Worm (Caenorhabditis elegans) whole organism, L4 larva: ENCODE measurements around the gene K03B4.2.

Experiments
- D1046.2 ChIP-seq: fragments of 200-800 bp; sonication (Bioruptor generic); IDR thresholded peaks from 2 replicates; pipeline ENCODE4 v1.3.6; 2022; ENCODE audit warnings: missing genetic modification characterization, missing compliant biosample characterization
- F10B5.3 ChIP-seq: sonication (generic microtip); optimal IDR thresholded peaks from 2 replicates; lab custom pipeline; 2016; ENCODE audit warnings: mild to moderate bottlenecking, missing genetic modification characterization, missing compliant biosample characterization
- F37D6.2 ChIP-seq: sonication (generic microtip); optimal IDR thresholded peaks from 2 replicates; lab custom pipeline; 2016; ENCODE audit warnings: mild to moderate bottlenecking, missing genetic modification characterization, missing compliant biosample characterization
- F44E2.7 ChIP-seq: fragments of 200-800 bp; sonication (Bioruptor generic); IDR thresholded peaks from 2 replicates; pipeline ENCODE4 v2.1.2; 2022; ENCODE audit warnings: missing genetic modification characterization, missing compliant biosample characterization
- R02D3.7 ChIP-seq: fragments of 150-350 bp; sonication (generic microtip); optimal IDR thresholded peaks from 3 replicates; lab custom pipeline; 2014; ENCODE audit warnings: missing biosample characterization, missing genetic modification characterization
- Y5F2A.4 ChIP-seq: fragments of 200-800 bp; sonication (Bioruptor generic); optimal IDR thresholded peaks from 2 replicates; lab custom pipeline; 2018; ENCODE audit warnings: mild to moderate bottlenecking, missing genetic modification characterization, missing compliant biosample characterization
- Y75B8A.6 ChIP-seq: fragments of 200-800 bp; sonication (Bioruptor generic); IDR thresholded peaks from 2 replicates; pipeline ENCODE4 v1.3.6; 2022; ENCODE audit warnings: missing genetic modification reagents, missing genetic modification characterization, missing compliant biosample characterization
- ZK337.2 ChIP-seq: fragments of 200-800 bp; sonication (Bioruptor generic); IDR thresholded peaks from 2 replicates; pipeline ENCODE4 v1.3.6; 2022; ENCODE audit warnings: missing genetic modification reagents, missing genetic modification characterization, missing compliant biosample characterization
- aha-1 ChIP-seq: fragments of 150-350 bp; peaks from one replicate; lab custom pipeline; 2014; ENCODE audit warnings: missing biosample characterization, missing genetic modification characterization
- arid-1 ChIP-seq: fragments of 200-800 bp; sonication (Bioruptor generic); conservative IDR thresholded peaks from 2 replicates; pipeline ENCODE4 v1.3.6; 2022; ENCODE audit warnings: missing genetic modification reagents, missing genetic modification characterization, missing compliant biosample characterization
- ceh-28 ChIP-seq: fragments of 150-350 bp; optimal IDR thresholded peaks from 2 replicates; lab custom pipeline; 2014; ENCODE audit warnings: missing biosample characterization, missing genetic modification reagents, missing genetic modification characterization
- ces-1 ChIP-seq: fragments of 150-350 bp; sonication (generic microtip); optimal IDR thresholded peaks from 4 replicates; lab custom pipeline; 2014; ENCODE audit warnings: missing biosample characterization, missing genetic modification reagents, missing genetic modification characterization
- daf-19 ChIP-seq: fragments of 200-800 bp; sonication (Bioruptor generic); conservative IDR thresholded peaks from 2 replicates; pipeline ENCODE4 v1.3.6; 2022; ENCODE audit warnings: missing genetic modification characterization, missing compliant biosample characterization
- daf-8 ChIP-seq: fragments of 200-800 bp; sonication (Bioruptor generic); IDR thresholded peaks from 2 replicates; pipeline ENCODE4 v1.3.6; 2022; ENCODE audit warnings: missing genetic modification characterization, missing compliant biosample characterization
- dmd-6 ChIP-seq: fragments of 200-800 bp; sonication (Bioruptor generic); IDR thresholded peaks from 2 replicates; pipeline ENCODE4 v1.3.6; 2022; ENCODE audit warnings: missing genetic modification reagents, missing genetic modification characterization, missing compliant biosample characterization
- dmd-8 ChIP-seq: fragments of 200-800 bp; sonication (Bioruptor generic); IDR thresholded peaks from 2 replicates; pipeline ENCODE4 v1.3.6; 2022; ENCODE audit warnings: missing genetic modification characterization, missing compliant biosample characterization
- dpl-1 ChIP-seq: fragments of 150-350 bp; optimal IDR thresholded peaks from 2 replicates; lab custom pipeline; 2014; ENCODE audit warnings: missing biosample characterization, missing genetic modification reagents, missing genetic modification characterization
- duxl-1 ChIP-seq: sonication (generic microtip); optimal IDR thresholded peaks from 2 replicates; lab custom pipeline; 2016; ENCODE audit warnings: mild to moderate bottlenecking, missing genetic modification characterization, moderate library complexity, missing compliant biosample characterization; ENCODE audit not compliant: poor library complexity
- dve-1 ChIP-seq: sonication (generic microtip); optimal IDR thresholded peaks from 2 replicates; lab custom pipeline; 2017; ENCODE audit warnings: antibody characterized with exemption, mild to moderate bottlenecking, missing genetic modification characterization, missing compliant biosample characterization; ENCODE audit not compliant: insufficient read depth
- egl-27 ChIP-seq: sonication (generic microtip); optimal IDR thresholded peaks from 3 replicates; lab custom pipeline; 2017; ENCODE audit warnings: missing biosample characterization, missing genetic modification reagents, missing genetic modification characterization
- egl-43 ChIP-seq: fragments of 200-800 bp; sonication (Bioruptor generic); IDR thresholded peaks from 2 replicates; pipeline ENCODE4 v1.3.6; 2022; ENCODE audit warnings: missing genetic modification reagents, missing genetic modification characterization, missing compliant biosample characterization
- fkh-10 ChIP-seq: fragments of 150-350 bp; optimal IDR thresholded peaks from 2 replicates; lab custom pipeline; 2014; ENCODE audit warnings: missing biosample characterization, missing genetic modification reagents, missing genetic modification characterization
- gei-8 ChIP-seq: fragments of 200-800 bp; sonication (Bioruptor generic); optimal IDR thresholded peaks from 2 replicates; lab custom pipeline; 2018; ENCODE audit warnings: mild to moderate bottlenecking, missing genetic modification characterization, missing compliant biosample characterization
- hlh-11 ChIP-seq: fragments of 200-800 bp; sonication (Bioruptor generic); optimal IDR thresholded peaks from 2 replicates; lab custom pipeline; 2018; ENCODE audit warnings: mild to moderate bottlenecking, missing genetic modification characterization, missing compliant biosample characterization
- hmg-1.1 ChIP-seq: fragments of 200-800 bp; sonication (Bioruptor generic); IDR thresholded peaks from 2 replicates; pipeline ENCODE4 v1.3.6; 2022; ENCODE audit warnings: missing genetic modification reagents, missing genetic modification characterization, missing compliant biosample characterization
- jun-1 ChIP-seq: fragments of 150-350 bp; optimal IDR thresholded peaks from 2 replicates; lab custom pipeline; 2014; ENCODE audit warnings: missing biosample characterization, missing genetic modification reagents, missing genetic modification characterization
- lim-7 ChIP-seq: fragments of 200-800 bp; sonication (Bioruptor generic); IDR thresholded peaks from 2 replicates; pipeline ENCODE4 v1.3.6; 2022; ENCODE audit warnings: missing genetic modification characterization, missing compliant biosample characterization
- lin-1 ChIP-seq: fragments of 200-800 bp; sonication (Bioruptor generic); IDR thresholded peaks from 2 replicates; pipeline ENCODE4 v1.3.6; 2022; ENCODE audit warnings: missing genetic modification reagents, missing genetic modification characterization, missing compliant biosample characterization
- lin-29 ChIP-seq: fragments of 200-800 bp; sonication (Bioruptor generic); IDR thresholded peaks from 2 replicates; pipeline ENCODE4 v1.3.6; 2022; ENCODE audit warnings: missing genetic modification reagents, missing genetic modification characterization, missing compliant biosample characterization
- lin-38 ChIP-seq: fragments of 200-800 bp; sonication (Bioruptor generic); IDR thresholded peaks from 2 replicates; pipeline ENCODE4 v1.3.6; 2022; ENCODE audit warnings: missing genetic modification reagents, missing genetic modification characterization, missing compliant biosample characterization
- madf-9 ChIP-seq: fragments of 200-800 bp; sonication (Bioruptor generic); conservative IDR thresholded peaks from 2 replicates; pipeline ENCODE4 v1.3.6; 2022; ENCODE audit warnings: missing genetic modification reagents, missing genetic modification characterization, missing compliant biosample characterization
- mxl-3 ChIP-seq: fragments of 200-800 bp; sonication (Bioruptor generic); optimal IDR thresholded peaks from 2 replicates; lab custom pipeline; 2018; ENCODE audit warnings: mild to moderate bottlenecking, missing genetic modification characterization, missing compliant biosample characterization
- nhr-28 ChIP-seq: fragments of 150-350 bp; optimal IDR thresholded peaks from 2 replicates; lab custom pipeline; 2014; ENCODE audit warnings: missing biosample characterization, missing genetic modification characterization
- nhr-48 ChIP-seq: sonication (generic microtip); optimal IDR thresholded peaks from 2 replicates; lab custom pipeline; 2016; ENCODE audit warnings: mild to moderate bottlenecking, missing genetic modification characterization, missing compliant biosample characterization
- nhr-76 ChIP-seq: fragments of 150-350 bp; optimal IDR thresholded peaks from 2 replicates; lab custom pipeline; 2014; ENCODE audit warnings: missing biosample characterization, missing genetic modification characterization
- pqm-1 ChIP-seq: sonication (generic microtip); optimal IDR thresholded peaks from 2 replicates; lab custom pipeline; 2017; ENCODE audit warnings: missing biosample characterization, missing genetic modification characterization
- set-16 ChIP-seq: fragments of 200-800 bp; sonication (Bioruptor generic); IDR thresholded peaks from 2 replicates; pipeline ENCODE4 v1.3.6; 2022; ENCODE audit warnings: missing genetic modification reagents, missing genetic modification characterization, missing compliant biosample characterization
- snpc-4 ChIP-seq: fragments of 150-350 bp; optimal IDR thresholded peaks from 2 replicates; lab custom pipeline; 2014; ENCODE audit warnings: missing biosample characterization, missing genetic modification characterization
- spr-1 ChIP-seq: sonication (generic microtip); optimal IDR thresholded peaks from 2 replicates; lab custom pipeline; 2016; ENCODE audit warnings: mild to moderate bottlenecking, missing genetic modification characterization, missing compliant biosample characterization
- spr-3 ChIP-seq: fragments of 200-800 bp; sonication (Bioruptor generic); optimal IDR thresholded peaks from 2 replicates; lab custom pipeline; 2018; ENCODE audit warnings: mild to moderate bottlenecking, missing genetic modification characterization, missing compliant biosample characterization
- tra-1 ChIP-seq: fragments of 200-800 bp; sonication (Bioruptor generic); IDR thresholded peaks from 2 replicates; pipeline ENCODE4 v1.3.6; 2022; ENCODE audit warnings: missing genetic modification reagents, missing genetic modification characterization, missing compliant biosample characterization
- unc-130 ChIP-seq: sonication (generic microtip); optimal IDR thresholded peaks from 2 replicates; lab custom pipeline; 2016; ENCODE audit warnings: missing genetic modification reagents, missing genetic modification characterization, missing compliant biosample characterization
- unc-39 ChIP-seq: sonication (generic microtip); optimal IDR thresholded peaks from 2 replicates; lab custom pipeline; 2017; ENCODE audit warnings: missing biosample characterization, missing genetic modification characterization
- unc-62 ChIP-seq, 3 experiments: fragments of 150-350 bp in 1 of 3; sonication (generic microtip); optimal IDR thresholded peaks in 2 of 3; peaks in 1 of 3; 1 replicate in 1 of 3; 2 replicates in 2 of 3; lab custom pipeline; 2014 to 2017; ENCODE audit warnings: missing biosample characterization in 3 of 3, missing genetic modification characterization in 3 of 3, missing genetic modification reagents in 3 of 3, missing genotype in 1 of 3
- zip-11 ChIP-seq: fragments of 200-800 bp; sonication (Bioruptor generic); IDR thresholded peaks from 2 replicates; pipeline ENCODE4 v1.3.6; 2022; ENCODE audit warnings: missing genetic modification characterization, missing compliant biosample characterization
- ztf-11 ChIP-seq: fragments of 150-350 bp; optimal IDR thresholded peaks from 2 replicates; lab custom pipeline; 2014; ENCODE audit warnings: missing biosample characterization, missing genetic modification characterization

Gene K03B4.2

DNA sequence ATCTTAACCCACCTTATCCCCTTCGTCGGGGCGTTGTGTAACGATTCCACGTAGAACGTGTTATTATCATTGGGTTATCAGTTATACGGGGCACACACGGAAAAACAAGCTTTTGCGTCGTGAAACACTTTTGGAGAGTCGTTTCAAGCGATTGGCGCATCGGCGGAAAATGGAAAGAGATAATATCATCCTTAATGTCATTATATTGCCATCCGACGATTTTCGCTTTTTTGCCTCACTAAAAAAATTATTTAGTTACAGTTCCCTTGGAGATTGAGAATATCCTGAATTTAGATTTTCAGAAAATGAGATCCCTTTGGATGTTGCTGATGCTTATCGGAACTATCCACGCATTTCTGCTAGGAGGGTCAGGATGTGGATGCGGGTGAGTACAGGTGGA lies 39.3 kb upstream of the K03B4.2 start, which contains the start of gene F41F3.8:
Gene F41F3.8, plus strand, starts transcription at position 301 of the 400 bp plus-strand sequence.
- TF ChIP-seq daf-8 (GFP tag; lab: Robert Waterston, UW) (no peak), mxl-3 (GFP tag; lab: Kevin White, UChicago) (peak; percentile 33), snpc-4 (no peak), egl-43 (GFP tag; lab: Robert Waterston, UW) (no peak), F44E2.7 (no peak), lin-29 (GFP tag; lab: Robert Waterston, UW) (no peak)

DNA sequence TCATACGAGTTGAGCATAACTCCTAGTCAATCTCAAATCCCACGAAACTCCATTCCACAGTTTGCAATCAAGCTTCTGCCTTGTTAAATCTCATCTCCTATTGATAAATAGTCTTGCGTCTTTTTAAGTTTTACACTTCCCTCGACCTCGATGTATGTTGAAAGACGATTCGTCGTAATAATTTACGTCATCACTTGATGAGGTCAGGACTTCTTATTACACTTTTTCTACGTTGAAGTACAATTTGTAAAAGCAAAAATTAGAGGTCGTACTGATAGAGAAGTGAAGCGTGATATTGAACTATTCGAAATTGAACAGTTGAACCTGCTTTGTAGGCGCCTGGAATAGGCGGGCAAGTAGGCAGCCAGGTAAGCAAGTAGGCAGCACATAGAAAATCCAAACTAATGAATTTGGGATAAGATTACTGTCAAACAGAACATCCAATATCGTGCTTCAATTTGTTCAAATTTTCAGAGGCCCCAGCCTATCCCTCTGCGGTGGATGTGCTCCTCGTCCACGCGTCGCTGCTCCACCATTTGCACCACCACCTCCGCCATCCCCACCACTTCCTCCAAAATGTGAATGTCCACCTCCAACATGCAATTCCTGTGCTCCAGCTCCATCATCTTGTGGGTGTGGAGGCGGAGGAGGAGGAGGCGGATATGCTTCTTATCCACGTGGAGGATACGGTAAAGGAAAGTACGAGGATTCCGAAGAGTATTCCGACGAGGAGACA lies 38.0 kb upstream of the K03B4.2 start:
- TF ChIP-seq snpc-4 (no peak), egl-43 (GFP tag; lab: Robert Waterston, UW) (peak; percentile 40; the same call in 1 of the 2 replicates), set-16 (GFP tag; lab: Robert Waterston, UW) (peak; percentile 56), aha-1 (tag; lab: Kevin White, UChicago) (peak; percentile 50)

DNA sequence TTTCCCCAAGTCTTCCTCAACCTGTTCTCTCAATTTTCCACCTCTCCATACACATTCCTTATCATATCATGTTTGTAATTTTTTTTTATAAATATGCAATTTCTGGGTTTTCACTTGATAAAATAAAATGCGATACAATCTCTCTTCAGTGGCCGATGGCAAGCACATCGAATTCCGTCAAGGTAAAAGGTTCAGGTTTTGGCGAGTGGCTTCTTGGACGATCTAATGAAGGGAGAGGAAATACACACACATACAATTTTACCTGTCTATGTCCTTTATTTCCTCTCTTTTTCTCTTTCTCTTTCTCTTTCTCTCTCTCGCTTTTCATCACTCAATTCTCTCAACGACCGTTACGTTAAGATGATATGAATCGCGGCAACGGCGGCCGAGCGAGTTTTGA lies 36.3 kb upstream of the K03B4.2 start:
- TF ChIP-seq F10B5.3 (no peak), hmg-1.1 (GFP tag; lab: Robert Waterston, UW) (no peak), Y5F2A.4 (GFP tag; lab: Kevin White, UChicago) (no peak), gei-8 (no peak), F37D6.2 (tag; lab: Kevin White, UChicago) (no peak), spr-3 (GFP tag; lab: Kevin White, UChicago) (peak; percentile 21), aha-1 (tag; lab: Kevin White, UChicago) (peak; percentile 35), ces-1 (GFP tag; lab: Kevin White, UChicago) (no peak), lim-7 (GFP tag; lab: Robert Waterston, UW) (no peak), lin-1 (GFP tag; lab: Robert Waterston, UW) (no peak), unc-39 (tag; lab: Kevin White, UChicago) (no peak), dve-1 (no peak), ZK337.2 (no peak), egl-27 (tag; lab: Kevin White, UChicago) (no peak), nhr-28 (tag; lab: Kevin White, UChicago) (peak; percentile 61), jun-1 (tag; lab: Kevin White, UChicago) (no peak), dmd-6 (GFP tag; lab: Robert Waterston, UW) (0 out of 2 replicates have a peak, but pooled peaks have one; percentile 12), lin-38 (GFP tag; lab: Robert Waterston, UW) (no peak; the same call in 1 of the 2 replicates), pqm-1 (tag; lab: Kevin White, UChicago) (no peak), Y75B8A.6 (GFP tag; lab: Robert Waterston, UW) (no peak), ceh-28 (tag; lab: Kevin White, UChicago) (no peak), R02D3.7 (tag; lab: Kevin White, UChicago) (no peak), spr-1 (tag; lab: Kevin White, UChicago) (peak; percentile 54), zip-11 (GFP tag; lab: Robert Waterston, UW) (no peak), duxl-1 (tag; lab: Kevin White, UChicago) (no peak), egl-43 (GFP tag; lab: Robert Waterston, UW) (no peak), dmd-8 (GFP tag; lab: Robert Waterston, UW) (no peak), daf-19 (GFP tag; lab: Robert Waterston, UW) (no peak), fkh-10 (GFP tag; lab: Kevin White, UChicago) (no peak), tra-1 (no peak), nhr-76 (no peak), set-16 (GFP tag; lab: Robert Waterston, UW) (no peak), hlh-11 (tag; lab: Kevin White, UChicago) (peak; percentile 58), unc-130 (GFP tag; lab: Kevin White, UChicago) (no peak), nhr-48 (peak; percentile 68), madf-9 (GFP tag; lab: Robert Waterston, UW) (no peak), daf-8 (GFP tag; lab: Robert Waterston, UW) (no peak), unc-62 (GFP tag; optimal IDR thresholded peaks at IDR 0.05 in 1 of 2; lab: Kevin White, UChicago) (peak in 1 of 2 experiments; percentile 5), unc-62 (tag; optimal IDR thresholded peaks at IDR 0.05; lab: Kevin White, UChicago) (no peak), arid-1 (GFP tag; lab: Robert Waterston, UW) (no peak), dpl-1 (peak; percentile 3), ztf-11 (tag; lab: Kevin White, UChicago) (no peak), D1046.2 (GFP tag; lab: Robert Waterston, UW) (no peak)
